Worm (Caenorhabditis elegans): ENCODE data around the gene unc-93.

unc-93 gene

ce11 chrIII:3681351-3681938 is 37.3 kb downstream of the unc-93 start:
- TF ChIP-seq ceh-31 (tag; optimal IDR thresholded peaks at IDR 0.05) (peak; percentile 10), pag-3 (tag; optimal IDR thresholded peaks at IDR 0.05; ENCODE audit: borderline replicate concordance) (no peak), ceh-22 (tag; optimal IDR thresholded peaks at IDR 0.05) (no peak)

DNA sequence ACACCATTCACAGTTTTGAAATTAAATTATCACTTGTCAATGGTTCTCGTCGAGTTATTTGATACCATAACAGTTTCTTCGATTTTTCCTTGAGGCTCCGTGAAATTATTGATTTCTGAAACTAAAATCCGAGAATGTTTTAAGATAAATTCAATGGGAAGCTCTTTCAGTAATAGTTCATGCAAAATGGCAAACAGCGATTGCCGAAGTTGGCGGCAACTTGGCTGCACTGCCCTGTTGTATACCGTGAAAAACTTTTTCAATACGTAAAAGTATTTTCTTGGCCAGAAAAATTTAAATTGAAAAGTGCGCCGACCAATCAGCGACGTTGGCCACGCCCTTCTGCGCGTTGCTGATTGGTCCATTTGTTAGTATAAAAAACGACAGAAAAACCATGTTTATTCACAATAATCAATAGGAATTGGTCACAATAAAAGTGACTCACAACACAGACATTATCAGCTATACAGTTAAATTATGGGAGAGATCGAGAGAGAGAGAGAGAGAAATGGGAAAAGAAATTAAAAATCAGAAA is 38.8 kb downstream of the unc-93 start:
- TF ChIP-seq nfya-1 (tag; optimal IDR thresholded peaks at IDR 0.05) = peak; percentile 89
- no peak for TF ChIP-seq pqm-1 (tag; optimal IDR thresholded peaks at IDR 0.05)

DNA sequence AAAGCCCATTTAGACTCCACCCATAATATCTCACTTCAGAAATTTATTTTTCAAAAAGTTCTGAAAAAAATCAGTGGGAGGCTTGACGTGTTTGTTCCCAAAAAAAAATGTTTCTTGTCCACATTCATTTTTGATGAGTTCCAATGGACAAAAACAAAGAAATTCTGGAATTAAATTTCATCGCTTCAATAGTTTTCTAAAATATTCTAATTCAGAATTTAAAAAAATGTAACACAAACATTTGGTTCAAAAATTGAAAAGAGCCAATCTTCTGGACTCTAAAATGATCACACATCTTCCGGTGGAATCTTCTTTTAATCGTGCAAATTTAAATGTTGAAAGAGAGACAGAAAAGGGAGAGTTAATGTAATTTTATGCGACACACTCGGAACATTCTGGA is 48.3 kb downstream of the unc-93 start:
- peak; percentile 6 for TF ChIP-seq unc-42 (tag; optimal IDR thresholded peaks at IDR 0.05)
- no peak for TF ChIP-seq unc-3 (GFP tag; conservative IDR thresholded peaks at IDR 0.05)
- TF ChIP-seq unc-3 (tag; optimal IDR thresholded peaks at IDR 0.05) = no peak

DNA sequence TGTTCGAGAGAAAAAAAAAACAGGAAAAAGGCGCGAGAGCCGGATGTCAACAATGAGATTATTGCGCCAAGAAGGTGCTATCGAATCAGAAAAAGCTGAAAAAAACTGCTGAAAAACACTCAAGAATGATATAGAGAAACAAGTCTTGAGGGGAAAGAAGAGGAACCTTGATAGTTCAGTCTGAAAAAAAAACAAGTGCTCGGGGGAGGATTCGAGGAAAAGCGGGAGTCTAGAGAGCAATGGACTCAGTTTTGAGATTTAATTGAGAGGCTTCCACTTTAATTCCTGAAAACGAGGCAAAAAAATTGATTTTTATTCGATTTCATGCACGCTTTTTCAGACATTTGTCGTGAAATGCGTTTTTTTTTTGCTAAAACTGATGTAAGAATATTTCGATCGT is 50.4 kb downstream of the unc-93 start, which contains the start of gene npr-15:
TSS of gene npr-15 (minus strand) at position 101 of the 400 bp plus-strand sequence.
- no peak for TF ChIP-seq ahr-1 (tag; optimal IDR thresholded peaks at IDR 0.05)
- TF ChIP-seq ceh-48 (tag; optimal IDR thresholded peaks at IDR 0.05) = no peak
- no peak for TF ChIP-seq unc-86 (tag; optimal IDR thresholded peaks at IDR 0.05)
- TF ChIP-seq ama-1 (optimal IDR thresholded peaks at IDR 0.05) = no peak
- no peak for TF ChIP-seq elt-2 (tag; optimal IDR thresholded peaks at IDR 0.05)
- no peak for TF ChIP-seq unc-55 (GFP tag; optimal IDR thresholded peaks at IDR 0.05)
- TF ChIP-seq ztf-16 (tag; optimal IDR thresholded peaks at IDR 0.05) = no peak
- no peak for TF ChIP-seq hlh-15 (tag; optimal IDR thresholded peaks at IDR 0.05)
- no peak for TF ChIP-seq pag-3 (tag; optimal IDR thresholded peaks at IDR 0.05; ENCODE audit: borderline replicate concordance)
- no peak for TF ChIP-seq elt-4 (tag; optimal IDR thresholded peaks at IDR 0.05)
- no peak for TF ChIP-seq zip-5 (tag; optimal IDR thresholded peaks at IDR 0.05)
- TF ChIP-seq ceh-24 (tag; optimal IDR thresholded peaks at IDR 0.05) = no peak
- TF ChIP-seq hlh-30 (tag; optimal IDR thresholded peaks at IDR 0.05; ENCODE audit: insufficient read depth) = no peak

DNA sequence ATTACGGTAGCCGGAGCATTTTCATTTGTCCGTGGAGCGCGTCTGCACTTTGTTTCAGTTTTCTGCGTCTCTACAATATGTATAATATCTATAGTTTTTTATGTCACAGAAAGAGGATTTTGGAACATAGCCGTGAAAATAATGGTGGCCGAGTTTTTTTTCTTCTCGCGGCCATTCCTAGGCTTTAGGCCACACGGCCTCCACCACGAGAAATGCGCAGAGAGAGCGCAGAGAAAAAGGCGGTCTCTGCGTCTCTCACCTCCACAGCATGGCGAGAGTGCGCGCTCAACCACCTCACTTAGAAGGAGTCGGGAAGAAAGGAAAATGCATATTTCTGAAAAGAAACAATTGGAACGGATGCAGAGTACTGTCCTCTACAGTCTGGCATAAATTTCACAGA is 51.2 kb downstream of the unc-93 start:
- TF ChIP-seq ets-4 (tag; optimal IDR thresholded peaks at IDR 0.05) = peak; percentile 5
- TF ChIP-seq ceh-31 (tag; optimal IDR thresholded peaks at IDR 0.05) = peak; percentile 44
- TF ChIP-seq C08G9.2 (tag; optimal IDR thresholded peaks at IDR 0.05) = peak; percentile 21
- 0 out of 2 replicates have a peak, but pooled peaks have one; percentile 19 for TF ChIP-seq sox-2 (GFP tag; IDR thresholded peaks at IDR 0.05)
- TF ChIP-seq ceh-2 (tag; optimal IDR thresholded peaks at IDR 0.05) = peak; percentile 22

- TF ChIP-seq ceh-9 (tag; optimal IDR thresholded peaks at IDR 0.05) = no peak
- TF ChIP-seq hlh-15 (tag; optimal IDR thresholded peaks at IDR 0.05) = no peak
- TF ChIP-seq sox-4 (tag; optimal IDR thresholded peaks at IDR 0.05) = no peak
- TF ChIP-seq ceh-48 (tag; optimal IDR thresholded peaks at IDR 0.05) = no peak
- TF ChIP-seq pros-1 (tag; optimal IDR thresholded peaks at IDR 0.05) = no peak
- TF ChIP-seq pha-2 (tag; optimal IDR thresholded peaks at IDR 0.05) = no peak
- TF ChIP-seq pat-9 (tag; optimal IDR thresholded peaks at IDR 0.05) = no peak
Observed at ce11 chrIII:3698366-3698765, 54.2 kb downstream of the unc-93 start.
